Worm (Caenorhabditis elegans): ENCODE results near the gene med-1.

ce11 chrX:12444423-12444822 lies 14.0 kb downstream of the med-1 start:
- TF ChIP-seq unc-55 (GFP tag; optimal IDR thresholded peaks at IDR 0.05) = no peak
- no peak for TF ChIP-seq lin-39 (tag; optimal IDR thresholded peaks at IDR 0.05)
- no peak for TF ChIP-seq nhr-11 (tag; optimal IDR thresholded peaks at IDR 0.05)
- no peak for TF ChIP-seq skn-1 (tag; optimal IDR thresholded peaks at IDR 0.05)
- TF ChIP-seq mdl-1 (tag; optimal IDR thresholded peaks at IDR 0.05) = no peak
- TF ChIP-seq nhr-129 (tag; optimal IDR thresholded peaks at IDR 0.05) = no peak
- no peak for TF ChIP-seq Y55F3AM.14 (GFP tag; optimal IDR thresholded peaks at IDR 0.05)
- TF ChIP-seq unc-62 (GFP tag; optimal IDR thresholded peaks at IDR 0.05) = no peak
- no peak for TF ChIP-seq unc-39 (tag; optimal IDR thresholded peaks at IDR 0.05)
